Worm (Caenorhabditis elegans) whole organism, late embryonic: Measurements from ENCODE around the gene srd-59.

ENCODE experiments used
- C08G9.2 ChIP-seq: sonication (generic microtip); optimal IDR thresholded peaks from 2 replicates; lab custom pipeline; 2016; ENCODE audit warnings: mild to moderate bottlenecking, missing genetic modification characterization, moderate library complexity, missing compliant biosample characterization
- F13H6.1 ChIP-seq: sonication (generic microtip); optimal IDR thresholded peaks from 2 replicates; lab custom pipeline; 2016; ENCODE audit warnings: missing genetic modification characterization, missing compliant biosample characterization
- K02D7.2 ChIP-seq: sonication (generic microtip); optimal IDR thresholded peaks from 2 replicates; lab custom pipeline; 2017; ENCODE audit warnings: mild to moderate bottlenecking, missing genetic modification characterization, missing compliant biosample characterization
- ama-1 ChIP-seq: fragments of 150-350 bp; optimal IDR thresholded peaks from 2 replicates; lab custom pipeline; 2014
- ceh-19 ChIP-seq: fragments of 200-800 bp; sonication (Bioruptor generic); optimal IDR thresholded peaks from 2 replicates; lab custom pipeline; 2018; ENCODE audit warnings: mild to moderate bottlenecking, missing genetic modification characterization, missing compliant biosample characterization
- ceh-2 ChIP-seq: sonication (generic microtip); optimal IDR thresholded peaks from 2 replicates; lab custom pipeline; 2016; ENCODE audit warnings: missing genotype, missing genetic modification characterization, missing compliant biosample characterization
- ceh-30 ChIP-seq: fragments of 150-350 bp; optimal IDR thresholded peaks from 2 replicates; lab custom pipeline; 2014; ENCODE audit warnings: missing biosample characterization, missing genetic modification characterization
- ceh-31 ChIP-seq: sonication (generic microtip); optimal IDR thresholded peaks from 2 replicates; lab custom pipeline; 2016; ENCODE audit warnings: missing genetic modification characterization, missing compliant biosample characterization
- ceh-45 ChIP-seq: fragments of 200-800 bp; sonication (Bioruptor generic); IDR thresholded peaks from 2 replicates; pipeline ENCODE4 v1.3.6; 2022; ENCODE audit warnings: missing genetic modification reagents, missing genetic modification characterization, missing compliant biosample characterization
- ceh-48 ChIP-seq: sonication (generic microtip); optimal IDR thresholded peaks from 2 replicates; lab custom pipeline; 2016; ENCODE audit warnings: missing genetic modification characterization, inconsistent platforms, missing compliant biosample characterization
- ceh-6 ChIP-seq: fragments of 200-800 bp; sonication (Bioruptor generic); optimal IDR thresholded peaks from 2 replicates; lab custom pipeline; 2018; ENCODE audit warnings: mild to moderate bottlenecking, missing genetic modification characterization, missing compliant biosample characterization
- ceh-9 ChIP-seq: sonication (generic microtip); optimal IDR thresholded peaks from 2 replicates; lab custom pipeline; 2016; ENCODE audit warnings: mild to moderate bottlenecking, missing genetic modification characterization, inconsistent platforms, missing compliant biosample characterization
- che-1 ChIP-seq: sonication (generic microtip); optimal IDR thresholded peaks from 2 replicates; lab custom pipeline; 2016; ENCODE audit warnings: mild to moderate bottlenecking, missing genetic modification characterization, missing compliant biosample characterization
- dmd-4 ChIP-seq: sonication (generic microtip); optimal IDR thresholded peaks from 2 replicates; lab custom pipeline; 2016; ENCODE audit warnings: borderline replicate concordance, missing genetic modification characterization, missing compliant biosample characterization
- dve-1 ChIP-seq: sonication (generic microtip); optimal IDR thresholded peaks from 2 replicates; lab custom pipeline; 2017; ENCODE audit warnings: antibody characterized with exemption, mild to moderate bottlenecking, missing genetic modification characterization, missing compliant biosample characterization
- ets-4 ChIP-seq: sonication (generic microtip); optimal IDR thresholded peaks from 2 replicates; lab custom pipeline; 2016; ENCODE audit warnings: missing genetic modification characterization, missing compliant biosample characterization
- eyg-1 ChIP-seq: sonication (generic microtip); optimal IDR thresholded peaks from 2 replicates; lab custom pipeline; 2016; ENCODE audit warnings: missing genotype, missing genetic modification characterization, missing compliant biosample characterization
- fax-1 ChIP-seq: sonication (generic microtip); optimal IDR thresholded peaks from 2 replicates; lab custom pipeline; 2016; ENCODE audit warnings: missing genotype, missing genetic modification characterization, missing compliant biosample characterization
- fkh-10 ChIP-seq: fragments of 150-350 bp; optimal IDR thresholded peaks from 2 replicates; lab custom pipeline; 2014; ENCODE audit warnings: missing biosample characterization, missing genetic modification reagents, missing genetic modification characterization
- fkh-6 ChIP-seq: sonication (generic microtip); optimal IDR thresholded peaks from 2 replicates; lab custom pipeline; 2016; ENCODE audit warnings: missing genetic modification characterization, missing compliant biosample characterization
- gmeb-2 ChIP-seq: sonication (generic microtip); optimal IDR thresholded peaks from 2 replicates; lab custom pipeline; 2016; ENCODE audit warnings: missing genetic modification characterization, inconsistent platforms, missing compliant biosample characterization
- hlh-13 ChIP-seq: fragments of 200-800 bp; sonication (Bioruptor generic); optimal IDR thresholded peaks from 2 replicates; lab custom pipeline; 2018; ENCODE audit warnings: mild to moderate bottlenecking, missing genetic modification characterization, missing compliant biosample characterization
- hlh-15 ChIP-seq: sonication (generic microtip); optimal IDR thresholded peaks from 2 replicates; lab custom pipeline; 2016; ENCODE audit warnings: missing genetic modification characterization, missing compliant biosample characterization
- hlh-6 ChIP-seq: sonication (generic microtip); optimal IDR thresholded peaks from 2 replicates; lab custom pipeline; 2016; ENCODE audit warnings: missing genotype, missing genetic modification characterization, missing compliant biosample characterization
- hlh-8 ChIP-seq: sonication (generic microtip); optimal IDR thresholded peaks from 2 replicates; lab custom pipeline; 2016; ENCODE audit warnings: missing genotype, missing genetic modification characterization, missing compliant biosample characterization
- lin-11 ChIP-seq: fragments of 200-800 bp; sonication (Bioruptor generic); optimal IDR thresholded peaks from 2 replicates; lab custom pipeline; 2018; ENCODE audit warnings: mild to moderate bottlenecking, missing genetic modification characterization, missing compliant biosample characterization
- nfya-1 ChIP-seq: sonication (generic microtip); optimal IDR thresholded peaks from 2 replicates; lab custom pipeline; 2017; ENCODE audit warnings: missing genetic modification characterization, mild to moderate bottlenecking, missing compliant biosample characterization, antibody characterized with exemption, moderate library complexity
- odd-2 ChIP-seq: sonication (generic microtip); optimal IDR thresholded peaks from 2 replicates; lab custom pipeline; 2017; ENCODE audit warnings: antibody characterized with exemption, mild to moderate bottlenecking, missing genetic modification characterization, missing compliant biosample characterization
- pag-3 ChIP-seq: sonication (generic microtip); optimal IDR thresholded peaks from 2 replicates; lab custom pipeline; 2016; ENCODE audit warnings: missing compliant biosample characterization, missing genetic modification characterization, borderline replicate concordance
- pat-9 ChIP-seq: fragments of 200-800 bp; sonication (Bioruptor generic); optimal IDR thresholded peaks from 2 replicates; lab custom pipeline; 2018; ENCODE audit warnings: mild to moderate bottlenecking, missing genetic modification characterization, moderate library complexity, missing compliant biosample characterization
- pha-2 ChIP-seq: sonication (generic microtip); optimal IDR thresholded peaks from 2 replicates; lab custom pipeline; 2017; ENCODE audit warnings: mild to moderate bottlenecking, missing genetic modification characterization, missing compliant biosample characterization
- pqm-1 ChIP-seq: sonication (generic microtip); optimal IDR thresholded peaks from 2 replicates; lab custom pipeline; 2016; ENCODE audit warnings: missing genetic modification characterization, missing compliant biosample characterization
- rnt-1 ChIP-seq: sonication (generic microtip); optimal IDR thresholded peaks from 2 replicates; lab custom pipeline; 2016; ENCODE audit warnings: missing genetic modification characterization, missing compliant biosample characterization
- tbx-7 ChIP-seq: sonication (generic microtip); optimal IDR thresholded peaks from 2 replicates; lab custom pipeline; 2016; ENCODE audit warnings: missing genotype, missing genetic modification characterization, missing compliant biosample characterization
- ttx-3 ChIP-seq: sonication (generic microtip); optimal IDR thresholded peaks from 2 replicates; lab custom pipeline; 2016; ENCODE audit warnings: missing genetic modification reagents, missing genetic modification characterization, missing compliant biosample characterization
- unc-3 ChIP-seq, 2 experiments: fragments of 200-800 bp in 1 of 2; sonication (Bioruptor generic) in 1 of 2; sonication (generic microtip) in 1 of 2; conservative IDR thresholded peaks in 1 of 2; optimal IDR thresholded peaks in 1 of 2; 2 replicates each; pipeline versions ENCODE4 v1.3.6 to Lab custom; 2016 to 2022; ENCODE audit warnings: missing compliant biosample characterization in 2 of 2, missing genetic modification characterization in 2 of 2, missing genetic modification reagents in 1 of 2
- unc-55 ChIP-seq: sonication (generic microtip); optimal IDR thresholded peaks from 2 replicates; lab custom pipeline; 2017; ENCODE audit warnings: missing biosample characterization, missing genetic modification reagents, missing genetic modification characterization
- ztf-16 ChIP-seq: sonication (generic microtip); optimal IDR thresholded peaks from 2 replicates; lab custom pipeline; 2017; ENCODE audit warnings: missing genetic modification characterization, missing compliant biosample characterization

srd-59 gene

DNA sequence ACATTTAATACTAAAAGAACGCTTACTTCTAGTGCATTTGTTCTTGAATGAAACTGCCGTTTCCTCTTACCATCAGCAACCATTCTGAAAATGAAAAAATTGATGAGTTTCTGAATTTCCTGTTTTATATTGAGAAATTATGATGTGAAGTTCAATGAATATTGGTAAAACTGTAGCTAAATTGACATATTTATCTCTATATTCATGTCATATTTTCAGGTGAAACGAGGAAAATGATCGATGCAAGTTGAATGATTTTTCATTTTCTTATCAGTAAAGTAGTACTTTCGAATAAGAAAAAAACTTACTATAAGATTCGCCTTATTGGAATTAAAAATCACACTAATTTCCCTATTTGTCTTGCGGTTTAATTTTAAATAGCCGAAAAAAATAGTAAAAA lies 4.7 kb downstream of the srd-59 start, which contains the start of gene E04F6.15:
Gene E04F6.15 (minus strand): TSS at position 101 of the 400 bp plus-strand sequence.
- TF ChIP-seq pha-2 (tag; lab: Kevin White, UChicago) (no peak), fax-1 (tag; lab: Kevin White, UChicago) (no peak), che-1 (no peak), ztf-16 (tag; lab: Kevin White, UChicago) (no peak)

- TF ChIP-seq che-1 (no peak), ttx-3 (tag; lab: Kevin White, UChicago) (no peak), ceh-45 (GFP tag; lab: Robert Waterston, UW) (no peak), pha-2 (tag; lab: Kevin White, UChicago) (no peak), hlh-15 (tag; lab: Kevin White, UChicago) (no peak), ama-1 (no peak), unc-55 (no peak), tbx-7 (tag; lab: Kevin White, UChicago) (no peak), ceh-19 (GFP tag; lab: Kevin White, UChicago) (no peak), C08G9.2 (tag; lab: Kevin White, UChicago) (no peak), pag-3 (no peak)
Measured at ce11 chrII:7211280-7211679, 5.8 kb downstream of the srd-59 start, which contains the start of gene E04F6.8. TSS of gene E04F6.8 (minus strand) at chrII:7211380.

DNA sequence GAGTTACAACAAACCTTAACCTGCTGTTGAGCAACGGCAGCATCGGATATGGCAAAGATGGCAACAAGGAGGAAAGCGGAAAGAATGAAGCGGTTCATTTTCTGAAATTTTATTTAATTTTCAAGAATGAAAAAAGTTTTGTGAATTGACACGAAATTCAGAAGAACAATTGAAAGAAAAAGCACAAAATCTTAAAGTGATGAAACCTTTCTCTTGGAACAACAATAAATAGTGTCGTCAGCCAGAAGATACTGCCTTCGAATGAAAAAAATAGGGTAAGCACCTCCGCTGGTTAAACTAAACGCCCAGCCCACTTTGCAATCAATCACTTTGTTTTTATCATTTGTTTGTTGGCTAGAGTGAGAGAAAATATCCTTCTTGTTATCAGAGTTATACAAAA lies 6.6 kb downstream of the srd-59 start, which contains the start of gene E04F6.9:
Gene E04F6.9 (minus strand): TSS at position 101 of the 400 bp plus-strand sequence.
- TF ChIP-seq ets-4 (tag; lab: Kevin White, UChicago) (no peak), C08G9.2 (tag; lab: Kevin White, UChicago) (no peak), dmd-4 (tag; lab: Kevin White, UChicago) (no peak), ceh-9 (tag; lab: Kevin White, UChicago) (no peak), ceh-31 (tag; lab: Kevin White, UChicago) (no peak), ceh-45 (GFP tag; lab: Robert Waterston, UW) (no peak), fkh-6 (tag; lab: Kevin White, UChicago) (no peak), nfya-1 (tag; lab: Kevin White, UChicago) (no peak), dve-1 (tag; lab: Kevin White, UChicago) (no peak), pat-9 (tag; lab: Kevin White, UChicago) (no peak), hlh-13 (no peak), lin-11 (tag; lab: Kevin White, UChicago) (no peak), pag-3 (no peak)

- TF ChIP-seq fkh-6 (tag; lab: Kevin White, UChicago) (no peak), fkh-10 (no peak), ceh-30 (tag; lab: Kevin White, UChicago) (no peak), F13H6.1 (tag; lab: Kevin White, UChicago) (no peak), hlh-15 (tag; lab: Kevin White, UChicago) (no peak), ttx-3 (tag; lab: Kevin White, UChicago) (no peak), fax-1 (tag; lab: Kevin White, UChicago) (no peak), eyg-1 (tag; lab: Kevin White, UChicago) (no peak), hlh-6 (tag; lab: Kevin White, UChicago) (no peak), ceh-48 (tag; lab: Kevin White, UChicago) (no peak), odd-2 (tag; lab: Kevin White, UChicago) (no peak)
Measured at ce11 chrII:7217047-7217446, 11.6 kb downstream of the srd-59 start, which contains the start of gene E04F6.10. TSS of gene E04F6.10 (minus strand) at chrII:7217147.

DNA sequence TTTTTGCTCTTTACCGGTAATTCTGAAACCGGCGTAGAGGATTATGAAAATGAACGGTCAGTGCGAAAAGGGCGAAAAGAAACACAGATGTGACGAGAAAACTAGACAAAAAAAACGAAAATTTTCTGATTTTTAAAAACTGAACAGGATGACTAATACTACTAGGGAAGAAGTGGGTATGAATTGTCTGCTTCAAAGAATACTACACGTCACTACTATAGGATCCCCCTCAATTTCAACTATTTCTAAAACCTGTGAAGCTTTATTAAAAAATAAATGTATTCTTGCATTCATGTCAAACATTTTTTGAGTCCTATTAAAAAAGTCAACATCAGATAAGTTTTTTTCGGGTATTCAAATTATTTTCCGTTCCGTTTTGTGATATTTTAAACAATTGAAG lies 18.6 kb downstream of the srd-59 start:
- TF ChIP-seq fax-1 (tag; lab: Kevin White, UChicago) (no peak), hlh-8 (tag; lab: Kevin White, UChicago) (no peak), hlh-6 (tag; lab: Kevin White, UChicago) (no peak), ceh-2 (tag; lab: Kevin White, UChicago) (no peak), F13H6.1 (tag; lab: Kevin White, UChicago) (no peak), gmeb-2 (tag; lab: Kevin White, UChicago) (no peak), ceh-31 (tag; lab: Kevin White, UChicago) (no peak), K02D7.2 (no peak), pqm-1 (no peak), pat-9 (tag; lab: Kevin White, UChicago) (no peak), nfya-1 (tag; lab: Kevin White, UChicago) (no peak), ceh-6 (GFP tag; lab: Kevin White, UChicago) (no peak), unc-3 (GFP tag; conservative IDR thresholded peaks at IDR 0.05; lab: Robert Waterston, UW) (no peak), unc-3 (tag; optimal IDR thresholded peaks at IDR 0.05; lab: Kevin White, UChicago) (no peak), rnt-1 (tag; lab: Kevin White, UChicago) (no peak), pag-3 (no peak), pha-2 (tag; lab: Kevin White, UChicago) (no peak)
